Worm (Caenorhabditis elegans): ENCODE data around the gene srw-15.

The srw-15 gene

ce11 chrV:15276915-15277314, 46.6 kb downstream of the srw-15 start, which contains the start of gene srw-17:
Gene srw-17 (minus strand): TSS chrV:15277015.
- TF ChIP-seq elt-1 (tag; optimal IDR thresholded peaks at IDR 0.05; ENCODE audit: borderline replicate concordance, insufficient read depth): no peak
- TF ChIP-seq sem-2 (GFP tag; optimal IDR thresholded peaks at IDR 0.05): no peak
- no peak for TF ChIP-seq ceh-39 (tag; optimal IDR thresholded peaks at IDR 0.05)
- TF ChIP-seq nhr-76 (tag; optimal IDR thresholded peaks at IDR 0.05): no peak
- TF ChIP-seq mab-5 (tag; optimal IDR thresholded peaks at IDR 0.05): no peak

DNA sequence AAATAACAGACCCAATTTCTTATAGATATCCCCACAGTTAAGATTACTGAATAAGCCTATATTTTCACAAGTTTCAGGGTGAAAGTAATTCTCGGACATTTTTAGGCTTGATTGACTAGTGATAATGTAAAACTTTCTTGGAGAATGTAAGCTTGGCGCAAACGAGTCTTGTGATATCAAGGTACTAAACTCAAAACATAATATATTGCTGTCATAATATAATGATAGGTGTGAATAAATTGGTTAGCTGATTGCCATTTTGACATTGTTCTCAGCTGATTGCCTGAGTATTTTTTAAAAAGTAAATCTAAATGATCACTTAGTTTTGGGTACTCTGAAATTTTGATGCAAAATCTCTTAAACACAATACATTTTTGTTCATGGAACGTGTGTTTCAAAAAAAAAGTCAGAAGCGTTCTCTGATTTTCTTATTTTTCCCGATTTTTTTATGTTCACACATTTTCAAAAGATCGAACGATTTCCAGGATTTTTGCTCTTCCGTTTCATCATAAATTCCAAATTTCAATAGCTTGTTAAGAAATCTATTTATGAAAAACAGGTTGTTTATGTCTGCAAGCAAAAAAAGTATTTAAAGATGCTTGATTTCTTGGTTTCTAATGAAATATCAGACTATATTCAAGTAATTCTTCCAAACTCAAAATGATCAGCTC, 51.1 kb downstream of the srw-15 start, which contains the start of the genes srw-19 and srx-51:
Gene srw-19, minus strand, starts transcription at position 101 of the 671 bp plus-strand sequence.
Gene srx-51, plus strand, starts transcription at position 621 of the 671 bp plus-strand sequence.
- TF ChIP-seq unc-120 (tag; optimal IDR thresholded peaks at IDR 0.05; ENCODE audit: poor library complexity, severe bottlenecking) (no peak), elt-3 (tag; optimal IDR thresholded peaks at IDR 0.05) (no peak), hlh-1 (tag; optimal IDR thresholded peaks at IDR 0.05) (no peak), snpc-4 (tag; optimal IDR thresholded peaks at IDR 0.05) (no peak), elt-1 (tag; optimal IDR thresholded peaks at IDR 0.05; ENCODE audit: borderline replicate concordance, insufficient read depth) (no peak), bed-3 (GFP tag; optimal IDR thresholded peaks at IDR 0.05) (no peak), nhr-76 (tag; optimal IDR thresholded peaks at IDR 0.05) (no peak), blmp-1 (tag; optimal IDR thresholded peaks at IDR 0.05) (no peak), ceh-43 (GFP tag; optimal IDR thresholded peaks at IDR 0.05) (no peak)
